Worm (Caenorhabditis elegans): Measurements from ENCODE around the gene C18A11.2.

C18A11.2 gene

DNA sequence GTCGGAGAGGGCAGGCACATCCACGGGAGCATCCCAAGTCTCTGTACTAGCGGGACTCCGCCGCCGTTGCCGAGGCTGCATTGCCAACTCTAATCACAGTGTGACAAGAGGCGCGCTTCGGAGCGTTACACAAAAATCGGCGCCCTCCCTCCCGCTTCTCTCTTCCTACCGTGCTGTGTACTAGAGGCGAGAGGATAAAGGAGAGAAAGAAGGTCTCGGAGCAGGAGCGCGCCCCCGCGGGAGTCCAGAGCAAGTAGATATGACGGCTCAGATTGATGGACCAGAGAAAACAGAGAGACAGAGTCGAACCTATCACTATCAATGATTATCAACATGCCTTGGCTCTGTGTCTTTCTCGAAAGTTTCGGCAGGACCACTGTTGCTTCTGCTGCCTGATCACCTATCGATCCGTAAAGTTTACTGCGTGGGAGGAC lies 14.3 kb upstream of the C18A11.2 start (continued):
- TF ChIP-seq nhr-23 (tag; optimal IDR thresholded peaks at IDR 0.05) (no peak), lsy-2 (tag; optimal IDR thresholded peaks at IDR 0.05) (peak in 1 of 2 experiments; percentile 39)

DNA sequence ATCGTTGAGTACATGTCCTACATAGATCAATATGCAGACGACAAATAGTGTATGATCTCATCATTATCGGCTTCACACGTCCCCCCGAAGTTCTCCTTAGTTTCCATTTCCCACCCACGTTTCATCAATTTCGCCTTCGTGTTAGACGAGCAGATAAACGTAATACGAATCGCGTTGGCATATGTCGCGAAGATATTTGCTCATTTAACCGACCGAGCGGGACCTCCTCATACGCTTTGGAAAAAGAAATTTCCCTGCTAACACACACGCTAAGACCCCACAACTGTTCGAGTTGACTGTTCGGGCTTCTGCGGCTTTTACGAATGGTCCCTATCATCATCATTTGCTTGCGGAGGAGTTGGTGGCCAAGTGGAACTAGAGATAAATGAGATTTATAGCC lies 12.9 kb upstream of the C18A11.2 start:
- TF ChIP-seq elt-3 (tag; optimal IDR thresholded peaks at IDR 0.05) (no peak), skn-1 (tag; optimal IDR thresholded peaks at IDR 0.05) (no peak), blmp-1 (tag; optimal IDR thresholded peaks at IDR 0.05; ENCODE audit: insufficient read depth) (no peak), sma-9 (GFP tag; optimal IDR thresholded peaks at IDR 0.05) (no peak), sma-9 (tag; optimal IDR thresholded peaks at IDR 0.05) (no peak)

DNA sequence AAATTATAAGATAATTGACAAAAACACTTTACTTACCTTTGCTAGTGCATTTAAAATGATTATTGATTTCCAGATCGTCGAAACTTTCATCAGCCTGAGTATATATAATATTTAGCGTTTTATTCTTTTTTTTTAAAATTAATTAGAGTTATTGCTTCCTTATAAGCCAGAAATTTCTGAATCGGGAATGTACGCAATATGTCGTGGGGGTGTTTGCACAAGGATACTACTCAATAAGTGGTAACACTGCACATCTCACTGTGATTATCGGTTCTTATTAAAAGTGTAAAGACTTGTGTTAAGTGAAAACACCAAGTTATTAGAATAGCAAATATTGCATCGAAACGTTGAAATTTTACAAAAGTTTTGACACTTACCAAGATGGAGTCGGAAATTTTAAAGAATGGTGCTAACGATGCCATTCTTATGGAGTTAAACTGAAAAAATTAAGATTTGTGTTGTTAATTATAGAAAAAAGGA lies 9.5 kb upstream of the C18A11.2 start, which contains the start of gene dim-1:
dim-1 (minus strand) TSS at position 430 of the 480 bp plus-strand sequence.
- no peak for TF ChIP-seq nhr-21 (tag; optimal IDR thresholded peaks at IDR 0.05)
- TF ChIP-seq nhr-129 (tag; optimal IDR thresholded peaks at IDR 0.05), result no peak
- no peak for TF ChIP-seq fos-1 (tag; optimal IDR thresholded peaks at IDR 0.05)
- TF ChIP-seq blmp-1 (tag; optimal IDR thresholded peaks at IDR 0.05; ENCODE audit: insufficient read depth), result no peak
- no peak for TF ChIP-seq unc-62 (GFP tag; optimal IDR thresholded peaks at IDR 0.05)
- TF ChIP-seq C34F6.9 (tag; optimal IDR thresholded peaks at IDR 0.05), result peak; percentile 64
- peak; percentile 25 for TF ChIP-seq unc-55 (GFP tag; optimal IDR thresholded peaks at IDR 0.05)

DNA sequence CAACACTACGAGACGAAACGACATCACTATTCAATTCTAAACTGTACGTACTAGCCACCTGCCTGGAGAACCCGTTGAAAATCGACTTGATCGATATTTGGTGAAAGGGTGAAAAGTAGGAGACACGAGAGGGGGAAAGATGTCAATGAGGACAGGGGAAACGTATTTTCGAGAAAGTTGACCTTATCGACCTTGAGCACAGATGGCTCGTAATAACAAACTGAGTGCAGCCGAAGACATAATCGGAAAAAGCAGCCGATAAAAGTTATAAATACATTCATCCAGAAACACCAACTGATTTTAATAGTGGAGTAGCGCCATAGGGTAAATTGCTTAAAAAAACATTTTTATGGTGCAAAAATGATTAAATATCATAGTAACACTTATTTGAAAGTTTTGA lies 7.4 kb upstream of the C18A11.2 start:
- TF ChIP-seq nhr-237 (tag; optimal IDR thresholded peaks at IDR 0.05) (no peak), dmd-4 (tag; optimal IDR thresholded peaks at IDR 0.05) (no peak), nhr-6 (tag; optimal IDR thresholded peaks at IDR 0.05) (no peak), sma-3 (GFP tag; optimal IDR thresholded peaks at IDR 0.05) (no peak), unc-55 (GFP tag; optimal IDR thresholded peaks at IDR 0.05) (no peak), alr-1 (tag; optimal IDR thresholded peaks at IDR 0.05) (no peak)

DNA sequence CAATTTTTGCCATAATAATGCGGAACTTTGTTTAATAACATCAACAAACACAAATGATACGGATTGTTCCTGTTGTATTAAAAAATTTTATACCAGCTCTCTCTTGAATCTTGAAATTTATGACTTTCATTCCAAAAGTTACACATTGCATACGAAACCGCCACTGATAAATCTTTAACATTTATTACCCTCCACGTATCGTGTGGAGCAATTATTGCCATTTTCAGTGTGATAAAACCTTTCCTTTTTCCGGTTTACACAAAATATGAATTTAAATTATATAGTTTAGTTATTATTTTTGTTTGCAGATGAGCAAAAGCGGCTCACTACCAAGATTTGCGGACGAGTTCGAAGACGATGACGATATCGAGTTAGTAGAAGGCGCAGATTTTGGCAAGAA lies 6.5 kb upstream of the C18A11.2 start, which contains the start of gene C18A11.3:
C18A11.3 (plus strand) TSS at position 301 of the 400 bp plus-strand sequence.
- no peak for TF ChIP-seq F13H6.1 (tag; optimal IDR thresholded peaks at IDR 0.05)
- TF ChIP-seq ceh-16 (tag; optimal IDR thresholded peaks at IDR 0.05), result no peak
- no peak for TF ChIP-seq mab-5 (tag; optimal IDR thresholded peaks at IDR 0.05)
- no peak for TF ChIP-seq nhr-23 (tag; optimal IDR thresholded peaks at IDR 0.05)
- TF ChIP-seq fos-1 (tag; optimal IDR thresholded peaks at IDR 0.05), result peak; percentile 24

DNA sequence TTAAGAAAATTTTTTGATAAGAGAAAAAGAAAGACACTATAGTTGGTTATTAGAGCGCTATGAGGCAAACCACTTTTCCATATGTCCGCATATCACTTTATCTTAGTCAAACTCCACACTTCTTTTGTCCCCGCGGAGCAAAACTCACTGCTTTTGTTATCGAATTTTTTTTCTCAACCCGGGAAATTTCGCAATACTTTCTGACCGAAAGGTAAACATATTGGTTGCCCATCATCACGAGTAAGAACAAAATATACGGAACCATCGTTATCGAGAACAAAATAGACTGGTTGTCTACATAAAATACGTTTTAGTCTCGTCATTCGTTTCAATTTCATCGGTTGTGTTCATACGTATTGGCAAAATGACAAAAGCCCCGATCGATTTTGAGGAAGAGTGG lies 1.9 kb downstream of the C18A11.2 start, which contains the start of gene C18A11.1:
C18A11.1 (plus strand) TSS at position 36 of the 400 bp plus-strand sequence.
- TF ChIP-seq sem-4 (tag; optimal IDR thresholded peaks at IDR 0.05) (no peak), nhr-129 (tag; optimal IDR thresholded peaks at IDR 0.05) (peak; percentile 35), F13H6.1 (tag; optimal IDR thresholded peaks at IDR 0.05) (peak; percentile 40), crh-2 (tag; optimal IDR thresholded peaks at IDR 0.05) (peak; percentile 40), fos-1 (tag; optimal IDR thresholded peaks at IDR 0.05) (peak; percentile 29), nhr-25 (tag; optimal IDR thresholded peaks at IDR 0.05) (no peak), gmeb-1 (tag; optimal IDR thresholded peaks at IDR 0.05) (peak; percentile 49), skn-1 (tag; optimal IDR thresholded peaks at IDR 0.05) (no peak)

DNA sequence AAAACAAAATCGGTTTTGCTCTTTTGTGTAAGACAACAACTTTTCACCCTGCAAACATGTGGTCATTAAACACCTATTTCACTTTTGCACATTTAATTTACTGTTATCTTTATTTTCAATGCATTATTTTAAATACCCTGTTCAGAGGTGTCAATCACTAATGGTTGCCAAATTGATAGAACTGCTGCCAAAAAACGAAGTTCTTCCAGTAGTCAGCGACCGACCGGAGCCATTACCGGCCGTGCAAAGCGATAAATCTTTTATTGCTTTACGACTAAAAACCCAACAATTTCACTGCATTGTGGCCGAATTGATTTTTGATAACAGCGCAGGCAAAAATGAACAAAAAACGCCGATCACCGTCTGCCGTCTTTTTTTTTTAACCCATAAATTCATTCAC lies 7.2 kb downstream of the C18A11.2 start:
- TF ChIP-seq dmd-4 (tag; optimal IDR thresholded peaks at IDR 0.05) (no peak), lin-11 (tag; optimal IDR thresholded peaks at IDR 0.05) (no peak), skn-1 (tag; optimal IDR thresholded peaks at IDR 0.05) (no peak), nhr-23 (tag; optimal IDR thresholded peaks at IDR 0.05) (no peak), nhr-6 (tag; optimal IDR thresholded peaks at IDR 0.05) (no peak), unc-55 (GFP tag; optimal IDR thresholded peaks at IDR 0.05) (no peak), R02D3.7 (tag; optimal IDR thresholded peaks at IDR 0.05) (no peak), alr-1 (tag; optimal IDR thresholded peaks at IDR 0.05) (no peak), crh-2 (tag; optimal IDR thresholded peaks at IDR 0.05) (no peak), F13H6.1 (tag; optimal IDR thresholded peaks at IDR 0.05) (no peak), elt-1 (tag; optimal IDR thresholded peaks at IDR 0.05) (no peak), mbf-1 (tag; optimal IDR thresholded peaks at IDR 0.05) (no peak), nhr-11 (tag; optimal IDR thresholded peaks at IDR 0.05) (no peak), lin-39 (tag; optimal IDR thresholded peaks at IDR 0.05) (no peak), fos-1 (tag; optimal IDR thresholded peaks at IDR 0.05) (no peak), lin-13 (GFP tag; optimal IDR thresholded peaks at IDR 0.05) (no peak), ceh-16 (tag; optimal IDR thresholded peaks at IDR 0.05) (no peak)
